Worm (Caenorhabditis elegans): ENCODE data around the gene F17C8.6.

F17C8.6 gene

DNA sequence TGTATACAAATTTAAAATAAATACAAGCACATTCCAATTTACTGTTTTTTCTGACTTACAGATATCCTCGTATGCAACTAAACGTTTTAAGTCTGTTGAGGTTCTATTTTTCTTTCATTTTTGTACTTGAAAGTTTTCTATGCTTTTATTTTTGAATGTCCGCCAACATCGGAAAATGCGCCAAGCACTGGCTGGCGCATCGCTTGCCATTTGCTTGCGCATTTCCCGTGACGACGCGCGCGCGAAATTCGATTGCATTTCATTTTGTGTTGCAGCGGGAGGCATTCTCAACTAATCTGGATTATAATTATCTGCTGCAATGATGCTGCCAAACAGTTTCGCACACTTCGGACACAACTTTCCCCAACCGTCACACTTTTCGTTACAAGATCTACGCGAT, 11.1 kb upstream of the F17C8.6 start, which contains the start of gene fbxl-2 (continued):
- TF ChIP-seq ceh-27 (GFP tag; optimal IDR thresholded peaks at IDR 0.05) (peak; percentile 93), nfyb-1 (GFP tag; IDR thresholded peaks at IDR 0.05) (peak; percentile 96), unc-62 (GFP tag; optimal IDR thresholded peaks at IDR 0.05) (no peak), F10E7.11 (tag; optimal IDR thresholded peaks at IDR 0.05) (peak; percentile 34), B0336.3 (GFP tag; IDR thresholded peaks at IDR 0.05) (peak; percentile 95), nhr-80 (tag; optimal IDR thresholded peaks at IDR 0.05) (peak; percentile 79), nhr-27 (tag; optimal IDR thresholded peaks at IDR 0.05) (no peak), rcor-1 (GFP tag; IDR thresholded peaks at IDR 0.05) (peak; percentile 92), ceh-91 (GFP tag; IDR thresholded peaks at IDR 0.05) (peak; percentile 86), fkh-3 (tag; optimal IDR thresholded peaks at IDR 0.05) (peak; percentile 10), madf-8 (GFP tag; conservative IDR thresholded peaks at IDR 0.05) (peak; percentile 84), tlf-1 (GFP tag; optimal IDR thresholded peaks at IDR 0.05) (peak; percentile 96), let-607 (tag; optimal IDR thresholded peaks at IDR 0.05) (peak; percentile 54 to 83), lin-40 (tag; optimal IDR thresholded peaks at IDR 0.05) (no peak), Y56A3A.18 (GFP tag; IDR thresholded peaks at IDR 0.05) (peak; percentile 88), ceh-100 (GFP tag; IDR thresholded peaks at IDR 0.05) (peak; percentile 83), rec-8 (tag; optimal IDR thresholded peaks at IDR 0.05) (no peak), madf-10 (tag; optimal IDR thresholded peaks at IDR 0.05) (peak; percentile 65), F23B12.7 (tag; optimal IDR thresholded peaks at IDR 0.05; ENCODE audit: insufficient read depth) (peak; percentile 83), Y53F4B.3 (GFP tag; IDR thresholded peaks at IDR 0.05) (no peak), tbx-9 (tag; optimal IDR thresholded peaks at IDR 0.05; ENCODE audit: borderline replicate concordance) (no peak), lsl-1 (GFP tag; optimal IDR thresholded peaks at IDR 0.05) (peak; percentile 85), egl-18 (GFP tag; IDR thresholded peaks at IDR 0.05) (0 out of 2 replicates have a peak, but pooled peaks have one; percentile 73), zfh-2 (GFP tag; conservative IDR thresholded peaks at IDR 0.05) (peak; percentile 92), ztf-22 (GFP tag; optimal IDR thresholded peaks at IDR 0.05) (no peak), pbrm-1 (GFP tag; IDR thresholded peaks at IDR 0.05) (peak; percentile 94), dox-1 (GFP tag; IDR thresholded peaks at IDR 0.05) (peak; percentile 97), ZK185.1 (tag; optimal IDR thresholded peaks at IDR 0.05; ENCODE audit: poor library complexity, severe bottlenecking) (peak; percentile 92), hlh-26 (GFP tag; conservative IDR thresholded peaks at IDR 0.05) (no peak), aptf-3 (GFP tag; IDR thresholded peaks at IDR 0.05) (0 out of 2 replicates have a peak, but pooled peaks have one; percentile 49), egrh-3 (GFP tag; IDR thresholded peaks at IDR 0.05) (peak; percentile 63), attf-6 (GFP tag; IDR thresholded peaks at IDR 0.05) (peak; percentile 67; the same call in 1 of the 2 replicates), K12H6.12 (tag; optimal IDR thresholded peaks at IDR 0.05) (peak; percentile 85), B0261.1 (tag; optimal IDR thresholded peaks at IDR 0.05) (peak; percentile 21), hsf-1 (GFP tag; IDR thresholded peaks at IDR 0.05) (peak; percentile 85), nhr-90 (tag; optimal IDR thresholded peaks at IDR 0.05) (peak; percentile 60), mel-28 (tag; optimal IDR thresholded peaks at IDR 0.05; ENCODE audit: borderline replicate concordance) (no peak), lin-35 (GFP tag; optimal IDR thresholded peaks at IDR 0.05) (peak; percentile 91 to 99 (median 92)), C17E4.6 (GFP tag; IDR thresholded peaks at IDR 0.05) (peak; percentile 90), unc-130 (GFP tag; optimal IDR thresholded peaks at IDR 0.05) (peak; percentile 36), let-526 (GFP tag; IDR thresholded peaks at IDR 0.05) (peak; percentile 85), efl-1 (GFP tag; optimal IDR thresholded peaks at IDR 0.05) (peak; percentile 96), aptf-2 (GFP tag; conservative IDR thresholded peaks at IDR 0.05) (no peak), egl-44 (GFP tag; IDR thresholded peaks at IDR 0.05) (peak; percentile 78), hmg-1.2 (GFP tag; IDR thresholded peaks at IDR 0.05) (peak; percentile 82), snpc-1.3 (tag; optimal IDR thresholded peaks at IDR 0.05; ENCODE audit: insufficient read depth) (peak; percentile 41), T07F8.4 (tag; optimal IDR thresholded peaks at IDR 0.05) (peak; percentile 0), ceh-58 (GFP tag; IDR thresholded peaks at IDR 0.05) (no peak)
